Fruit fly (Drosophila melanogaster): ENCODE results near the gene CG12883.

DNA sequence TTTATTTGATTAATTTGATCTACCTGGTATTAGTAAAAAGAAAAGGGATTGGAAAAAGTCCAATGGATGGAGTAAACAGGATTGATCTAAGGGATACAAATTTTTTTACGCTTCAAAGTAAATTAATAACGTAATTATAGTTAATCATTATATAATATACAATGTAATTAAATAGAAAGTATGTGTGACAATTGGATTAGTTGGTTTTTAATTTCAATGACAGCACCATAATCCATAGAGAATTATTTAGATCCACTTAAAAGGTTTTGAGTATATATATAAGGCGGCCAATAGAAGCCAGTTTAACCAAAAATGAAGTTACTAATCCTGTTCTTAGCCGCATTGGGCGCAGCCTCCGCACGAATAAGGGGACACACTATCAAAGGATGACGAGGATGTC, 15.5 kb downstream of the CG12883 start, which contains the start of gene Acp98AB:
- TF ChIP-seq CG14655 (GFP tag; optimal IDR thresholded peaks at IDR 0.05) (no peak), Snoo (tag; optimal IDR thresholded peaks at IDR 0.05) (no peak), CG32121 (GFP tag; IDR thresholded peaks at IDR 0.05) (no peak), CG13204 (GFP tag; optimal IDR thresholded peaks at IDR 0.05) (no peak), CG34367 (tag; optimal IDR thresholded peaks at IDR 0.05) (no peak), fd96Ca (GFP tag; IDR thresholded peaks at IDR 0.05) (no peak), rn (GFP tag; IDR thresholded peaks at IDR 0.05) (no peak), CG9948 (tag; optimal IDR thresholded peaks at IDR 0.05) (no peak), EcR (GFP tag; optimal IDR thresholded peaks at IDR 0.05) (no peak), CG8301 (tag; optimal IDR thresholded peaks at IDR 0.05) (no peak), CG15710 (tag; optimal IDR thresholded peaks at IDR 0.05) (no peak), CG12605 (GFP tag; IDR thresholded peaks at IDR 0.05) (no peak), gl (tag; optimal IDR thresholded peaks at IDR 0.05) (no peak)

All from whole organism, pupa.